Fruit fly (Drosophila melanogaster) whole organism, embryonic: ENCODE results near the gene Cpr11B.

Experiments
- CG10431 ChIP-seq: fragments of 200-800 bp; sonication (Bioruptor generic); optimal IDR thresholded peaks from 3 replicates; lab custom pipeline; 2018; ENCODE audit warnings: missing biosample characterization, mild to moderate bottlenecking, missing genetic modification characterization
- CG12155 ChIP-seq: fragments of 200-800 bp; sonication (Bioruptor generic); optimal IDR thresholded peaks from 3 replicates; lab custom pipeline; 2016; ENCODE audit warnings: missing biosample characterization, missing genetic modification characterization
- CG12391 ChIP-seq: fragments of 200-800 bp; sonication (Bioruptor generic); optimal IDR thresholded peaks from 3 replicates; lab custom pipeline; 2018; ENCODE audit warnings: missing biosample characterization, mild to moderate bottlenecking, missing genetic modification characterization, moderate library complexity
- CG12659 ChIP-seq: fragments of 200-800 bp; sonication (Bioruptor generic); optimal IDR thresholded peaks from 3 replicates; lab custom pipeline; 2017; ENCODE audit warnings: mild to moderate bottlenecking, missing biosample characterization, missing genetic modification reagents, missing genetic modification characterization
- CG13624 ChIP-seq: fragments of 200-800 bp; sonication (Bioruptor generic); optimal IDR thresholded peaks from 2 replicates; lab custom pipeline; 2016; ENCODE audit warnings: missing biosample characterization, missing genetic modification characterization
- CG15011 ChIP-seq: fragments of 200-800 bp; sonication (Bioruptor generic); optimal IDR thresholded peaks from 3 replicates; lab custom pipeline; 2018; ENCODE audit warnings: missing biosample characterization, mild to moderate bottlenecking, missing genetic modification characterization
- CG1529 ChIP-seq: fragments of 200-800 bp; sonication (Bioruptor generic); optimal IDR thresholded peaks from 3 replicates; lab custom pipeline; 2018; ENCODE audit warnings: missing biosample characterization, missing genetic modification characterization
- CG16815 ChIP-seq: fragments of 200-800 bp; sonication (Bioruptor generic); optimal IDR thresholded peaks from 3 replicates; lab custom pipeline; 2017; ENCODE audit warnings: missing biosample characterization, mild to moderate bottlenecking, missing genetic modification characterization
- CG16863 ChIP-seq: fragments of 200-800 bp; sonication (Bioruptor generic); optimal IDR thresholded peaks from 3 replicates; lab custom pipeline; 2016; ENCODE audit warnings: missing biosample characterization, missing genetic modification characterization
- CG17385 ChIP-seq: fragments of 200-800 bp; sonication (Bioruptor generic); optimal IDR thresholded peaks from 3 replicates; lab custom pipeline; 2018; ENCODE audit warnings: missing biosample characterization, mild to moderate bottlenecking, missing genetic modification characterization
- CG1832 ChIP-seq: fragments of 200-800 bp; sonication (Bioruptor generic); optimal IDR thresholded peaks from 2 replicates; lab custom pipeline; 2017; ENCODE audit warnings: missing biosample characterization, mild to moderate bottlenecking, missing genetic modification characterization, inconsistent platforms
- CG18619 ChIP-seq: fragments of 200-800 bp; sonication (Bioruptor generic); optimal IDR thresholded peaks from 3 replicates; lab custom pipeline; 2017; ENCODE audit warnings: missing biosample characterization, mild to moderate bottlenecking, missing genetic modification characterization
- CG2678 ChIP-seq: fragments of 200-800 bp; sonication (Bioruptor generic); optimal IDR thresholded peaks from 3 replicates; lab custom pipeline; 2019; ENCODE audit warnings: missing biosample characterization, mild to moderate bottlenecking, missing genetic modification characterization, moderate library complexity
- CG30403 ChIP-seq: fragments of 200-800 bp; sonication (Bioruptor generic); optimal IDR thresholded peaks from 3 replicates; lab custom pipeline; 2016; ENCODE audit warnings: missing biosample characterization, missing genetic modification characterization
- CG31388 ChIP-seq: fragments of 200-800 bp; sonication (Bioruptor generic); optimal IDR thresholded peaks from 2 replicates; lab custom pipeline; 2016; ENCODE audit warnings: missing biosample characterization, missing genetic modification characterization
- CG33213 ChIP-seq: fragments of 200-800 bp; sonication (Bioruptor generic); optimal IDR thresholded peaks from 3 replicates; lab custom pipeline; 2016; ENCODE audit warnings: missing biosample characterization, missing genetic modification characterization
- CG3995 ChIP-seq: fragments of 200-800 bp; sonication (Bioruptor generic); optimal IDR thresholded peaks from 3 replicates; lab custom pipeline; 2016; ENCODE audit warnings: missing biosample characterization, missing genetic modification characterization
- CG4328 ChIP-seq: fragments of 200-800 bp; sonication (Bioruptor generic); optimal IDR thresholded peaks from 3 replicates; lab custom pipeline; 2017; ENCODE audit warnings: missing biosample characterization, missing genetic modification reagents, missing genetic modification characterization
- CG4424 ChIP-seq: fragments of 200-800 bp; sonication (Bioruptor generic); optimal IDR thresholded peaks from 3 replicates; lab custom pipeline; 2016; ENCODE audit warnings: missing biosample characterization, missing genetic modification characterization
- CG6854 ChIP-seq: fragments of 200-800 bp; sonication (Bioruptor generic); optimal IDR thresholded peaks from 3 replicates; lab custom pipeline; 2017; ENCODE audit warnings: missing biosample characterization, mild to moderate bottlenecking, missing genetic modification characterization
- CG7786 ChIP-seq: fragments of 200-800 bp; sonication (Bioruptor generic); optimal IDR thresholded peaks from 2 replicates; lab custom pipeline; 2016; ENCODE audit warnings: missing biosample characterization, missing genetic modification characterization
- CG7839 ChIP-seq: fragments of 200-800 bp; sonication (Bioruptor generic); optimal IDR thresholded peaks from 3 replicates; lab custom pipeline; 2018; ENCODE audit warnings: missing biosample characterization, mild to moderate bottlenecking, missing genetic modification characterization, moderate library complexity
- Dfd ChIP-seq, 2 experiments: fragments of >200 bp; optimal IDR thresholded peaks; 2 replicates each; lab custom pipeline; 2017; ENCODE audit warnings: missing biosample characterization in 2 of 2, missing genetic modification characterization in 2 of 2
- Ets97D ChIP-seq: fragments of 200-800 bp; sonication (Bioruptor generic); optimal IDR thresholded peaks from 3 replicates; lab custom pipeline; 2016; ENCODE audit warnings: missing biosample characterization, missing genetic modification characterization
- GATAe ChIP-seq: fragments of 200-800 bp; sonication (Bioruptor generic); conservative IDR thresholded peaks from 2 replicates; pipeline ENCODE4 v1.3.6; 2022; ENCODE audit warnings: missing biosample characterization, missing genetic modification characterization
- HmgZ ChIP-seq: fragments of 200-800 bp; sonication (Bioruptor generic); optimal IDR thresholded peaks from 2 replicates; lab custom pipeline; 2018; ENCODE audit warnings: missing biosample characterization, mild to moderate bottlenecking, missing genetic modification characterization
- Hr51 ChIP-seq, 2 experiments: fragments of 200-800 bp; sonication (Bioruptor generic); optimal IDR thresholded peaks; 2 replicates in 1 of 2; 3 replicates in 1 of 2; lab custom pipeline; 2016 to 2018; ENCODE audit warnings: missing biosample characterization in 2 of 2, missing genetic modification characterization in 2 of 2, mild to moderate bottlenecking in 1 of 2, moderate library complexity in 1 of 2
- Lhr ChIP-seq: fragments of 200-800 bp; sonication (Bioruptor generic); optimal IDR thresholded peaks from 3 replicates; lab custom pipeline; 2017; ENCODE audit warnings: mild to moderate bottlenecking, missing biosample characterization, missing genetic modification reagents, missing genetic modification characterization
- Meics ChIP-seq: fragments of 200-800 bp; sonication (Bioruptor generic); optimal IDR thresholded peaks from 2 replicates; lab custom pipeline; 2017; ENCODE audit warnings: missing biosample characterization, mild to moderate bottlenecking, missing genetic modification characterization
- btn ChIP-seq: fragments of 200-800 bp; sonication (Bioruptor generic); optimal IDR thresholded peaks from 2 replicates; lab custom pipeline; 2016; ENCODE audit warnings: missing biosample characterization, missing genetic modification characterization
- caup ChIP-seq: fragments of 200-800 bp; sonication (Bioruptor generic); optimal IDR thresholded peaks from 3 replicates; lab custom pipeline; 2017; ENCODE audit warnings: missing biosample characterization, mild to moderate bottlenecking, missing genetic modification characterization, moderate library complexity; ENCODE audit not compliant: severe bottlenecking
- cg ChIP-seq: fragments of 200-800 bp; sonication (Bioruptor generic); optimal IDR thresholded peaks from 3 replicates; lab custom pipeline; 2019; ENCODE audit warnings: missing biosample characterization, mild to moderate bottlenecking, missing genetic modification characterization, moderate library complexity
- ci ChIP-seq: fragments of 200-800 bp; sonication (Bioruptor generic); IDR thresholded peaks from 3 replicates; pipeline ENCODE4 v1.3.6; 2022; ENCODE audit warnings: missing biosample characterization, missing genetic modification characterization
- crol ChIP-seq: fragments of 200-800 bp; sonication (Bioruptor generic); IDR thresholded peaks from 2 replicates; pipeline ENCODE4 v1.3.6; 2022; ENCODE audit warnings: missing biosample characterization, missing genetic modification characterization
- dpn ChIP-seq, 2 experiments: fragments of 200-800 bp; sonication (Bioruptor generic); optimal IDR thresholded peaks; 3 replicates each; lab custom pipeline; 2016; ENCODE audit warnings: missing biosample characterization in 2 of 2, missing genetic modification characterization in 2 of 2
- eve ChIP-seq, 2 experiments: fragments of >200 bp; optimal IDR thresholded peaks; 2 replicates each; lab custom pipeline; 2017; ENCODE audit warnings: missing biosample characterization in 2 of 2, missing genetic modification characterization in 2 of 2
- ftz-f1 ChIP-seq: fragments of 200-800 bp; sonication (Bioruptor generic); optimal IDR thresholded peaks from 2 replicates; lab custom pipeline; 2016; ENCODE audit warnings: missing biosample characterization, missing genetic modification characterization
- h ChIP-seq: fragments of >200 bp; optimal IDR thresholded peaks from 2 replicates; lab custom pipeline; 2017
- insv ChIP-seq, 2 experiments: fragments of 200-800 bp; sonication (Bioruptor generic); optimal IDR thresholded peaks; 3 replicates each; lab custom pipeline; 2016 to 2018; ENCODE audit warnings: missing biosample characterization in 2 of 2, missing genetic modification characterization in 2 of 2
- ken ChIP-seq: fragments of 200-800 bp; sonication (Bioruptor generic); IDR thresholded peaks from 3 replicates; pipeline ENCODE4 v1.3.6; 2022; ENCODE audit warnings: missing biosample characterization, missing genetic modification characterization
- kni ChIP-seq: fragments of 200-800 bp; sonication (Bioruptor generic); optimal IDR thresholded peaks from 3 replicates; lab custom pipeline; 2017; ENCODE audit warnings: mild to moderate bottlenecking, missing biosample characterization, missing genetic modification reagents, missing genetic modification characterization
- knrl ChIP-seq: fragments of 200-800 bp; sonication (Bioruptor generic); IDR thresholded peaks from 3 replicates; pipeline ENCODE4 v1.3.6; 2022; ENCODE audit warnings: missing biosample characterization, missing genetic modification characterization; ENCODE audit not compliant: partially characterized antibody
- lab ChIP-seq: fragments of 200-800 bp; sonication (Bioruptor generic); optimal IDR thresholded peaks from 3 replicates; lab custom pipeline; 2017; ENCODE audit warnings: missing biosample characterization, missing genetic modification characterization, mild to moderate bottlenecking, moderate library complexity, missing genetic modification reagents
- nerfin-1 ChIP-seq: fragments of 200-800 bp; sonication (Bioruptor generic); optimal IDR thresholded peaks from 3 replicates; lab custom pipeline; 2019; ENCODE audit warnings: missing biosample characterization, mild to moderate bottlenecking, missing genetic modification characterization, moderate library complexity
- pho ChIP-seq: fragments of 200-800 bp; sonication (Bioruptor generic); optimal IDR thresholded peaks from 2 replicates; lab custom pipeline; 2016; ENCODE audit warnings: missing biosample characterization, missing genetic modification characterization
- pum ChIP-seq: fragments of 200-800 bp; sonication (Bioruptor generic); optimal IDR thresholded peaks from 2 replicates; lab custom pipeline; 2016; ENCODE audit warnings: missing biosample characterization, missing genetic modification characterization
- seq ChIP-seq: fragments of 200-800 bp; sonication (Bioruptor generic); IDR thresholded peaks from 2 replicates; pipeline ENCODE4 v1.3.6; 2022; ENCODE audit warnings: missing biosample characterization, missing genetic modification characterization
- sr ChIP-seq: fragments of 200-800 bp; sonication (Bioruptor generic); IDR thresholded peaks from 3 replicates; pipeline ENCODE4 v1.3.6; 2022; ENCODE audit warnings: missing biosample characterization, missing genetic modification characterization
- ssp ChIP-seq: fragments of 200-800 bp; sonication (Bioruptor generic); IDR thresholded peaks from 2 replicates; pipeline ENCODE4 v1.3.6; 2022; ENCODE audit warnings: missing biosample characterization, missing genetic modification characterization
- twi ChIP-seq: fragments of 200-800 bp; optimal IDR thresholded peaks from 2 replicates; lab custom pipeline; 2019; ENCODE audit warnings: missing biosample characterization, mild to moderate bottlenecking, missing genetic modification characterization, moderate library complexity

Cpr11B gene

DNA sequence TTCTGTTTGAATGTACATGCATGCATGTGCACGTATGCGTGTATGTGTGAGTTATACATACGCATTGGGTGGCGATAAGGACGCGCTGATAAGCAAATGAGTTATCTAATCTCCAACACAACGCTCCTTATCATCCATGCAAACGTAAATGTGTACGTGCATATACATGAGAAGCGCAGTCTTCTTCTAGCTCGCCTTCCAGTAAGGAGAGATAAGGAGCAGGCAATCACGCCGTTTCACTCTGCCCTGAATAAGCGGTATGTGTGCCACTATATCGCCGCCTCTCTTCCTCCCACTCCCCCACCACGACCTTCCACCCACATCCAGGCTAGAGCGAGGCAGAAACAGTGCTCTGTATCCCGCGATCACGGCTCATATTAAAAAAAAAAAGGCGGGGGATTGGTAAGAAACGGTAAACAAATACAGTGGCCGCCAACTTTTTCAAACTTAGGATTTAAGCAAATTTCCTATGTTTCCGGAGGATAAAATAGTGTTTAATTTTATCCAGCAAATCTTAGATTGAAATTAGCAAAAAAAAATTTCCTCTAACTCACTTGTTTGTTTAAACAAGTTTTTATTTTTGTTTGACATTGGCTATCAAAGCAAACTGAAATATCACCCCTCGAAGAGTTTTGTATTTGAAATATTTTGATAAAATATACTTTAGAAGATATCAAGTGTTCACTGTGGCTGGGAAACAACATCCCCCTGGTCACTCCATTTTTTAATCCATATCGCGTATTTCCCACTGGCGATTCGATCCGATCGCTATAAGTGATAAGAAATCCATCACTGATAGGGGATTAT is 27.8 kb downstream of the Cpr11B start:
- TF ChIP-seq btn (GFP tag; lab: Kevin White, UChicago) = no peak
- peak; percentile 68 for TF ChIP-seq CG1832
- TF ChIP-seq CG33213 (GFP tag; lab: Kevin White, UChicago) = no peak
- no peak for TF ChIP-seq CG1529 (GFP tag; lab: Kevin White, UChicago)
- peak; percentile 66 for TF ChIP-seq cg
- peak; percentile 15 for TF ChIP-seq caup (GFP tag; lab: Kevin White, UChicago)
- TF ChIP-seq CG12659 (GFP tag; lab: Kevin White, UChicago) = peak; percentile 18
- no peak for TF ChIP-seq CG16863 (GFP tag; lab: Kevin White, UChicago)
- peak; percentile 14 for TF ChIP-seq ftz-f1 (GFP tag; lab: Kevin White, UChicago)
- TF ChIP-seq Dfd (GFP tag; optimal IDR thresholded peaks at IDR 0.05; lab: Kevin White, UChicago) = no peak
- no peak for TF ChIP-seq insv (GFP tag; optimal IDR thresholded peaks at IDR 0.05; lab: Kevin White, UChicago)
- peak; percentile 60 for TF ChIP-seq CG3995 (GFP tag; lab: Kevin White, UChicago)
- peak; percentile 43 for TF ChIP-seq nerfin-1 (tag; lab: Kevin White, UChicago)
- TF ChIP-seq twi (tag; lab: Kevin White, UChicago) = no peak
- TF ChIP-seq ci (GFP tag; lab: Robert Waterston, UW) = peak; percentile 36; the same call in 1 of the 3 replicates
- TF ChIP-seq CG15011 (GFP tag; lab: Kevin White, UChicago) = no peak
- TF ChIP-seq CG30403 (GFP tag; lab: Kevin White, UChicago) = peak; percentile 1
- no peak for TF ChIP-seq pum (GFP tag; lab: Kevin White, UChicago)
- no peak for TF ChIP-seq Ets97D (GFP tag; lab: Kevin White, UChicago)
- TF ChIP-seq CG12155 = no peak
- no peak for TF ChIP-seq CG31388 (GFP tag; lab: Kevin White, UChicago)
- TF ChIP-seq CG13624 (GFP tag; lab: Kevin White, UChicago) = no peak
- no peak for TF ChIP-seq dpn (GFP tag; optimal IDR thresholded peaks at IDR 0.05; lab: Kevin White, UChicago)
- TF ChIP-seq seq (GFP tag; lab: Robert Waterston, UW) = no peak
- peak; percentile 73 for TF ChIP-seq crol (GFP tag; lab: Robert Waterston, UW)
- no peak for TF ChIP-seq knrl (GFP tag; lab: Robert Waterston, UW)
- no peak for TF ChIP-seq CG16815 (GFP tag; lab: Kevin White, UChicago)
- peak; percentile 18 for TF ChIP-seq CG7839 (tag; lab: Kevin White, UChicago)
- no peak for TF ChIP-seq h (lab: Kevin White, UChicago)
- TF ChIP-seq CG12391 = peak; percentile 26
- peak; percentile 18 for TF ChIP-seq CG7786
- TF ChIP-seq ssp (GFP tag; lab: Robert Waterston, UW) = no peak
- TF ChIP-seq Lhr (GFP tag; lab: Kevin White, UChicago) = no peak
- TF ChIP-seq sr (GFP tag; lab: Robert Waterston, UW) = no peak
- peak; percentile 95 for TF ChIP-seq GATAe (GFP tag; lab: Robert Waterston, UW)
- no peak for TF ChIP-seq eve (GFP tag; optimal IDR thresholded peaks at IDR 0.05; lab: Kevin White, UChicago)
- TF ChIP-seq CG10431 (GFP tag; lab: Kevin White, UChicago) = peak; percentile 74
- no peak for TF ChIP-seq CG4328 (GFP tag; lab: Kevin White, UChicago)
- peak; percentile 3 for TF ChIP-seq lab
- no peak for TF ChIP-seq ken
- no peak for TF ChIP-seq CG6854 (GFP tag; lab: Kevin White, UChicago)
- TF ChIP-seq Meics (GFP tag; lab: Kevin White, UChicago) = peak; percentile 35
- TF ChIP-seq CG2678 = peak; percentile 49
- peak; percentile 6 for TF ChIP-seq CG18619 (GFP tag; lab: Kevin White, UChicago)
- TF ChIP-seq Hr51 (GFP tag; optimal IDR thresholded peaks at IDR 0.05; lab: Kevin White, UChicago) = no peak
- TF ChIP-seq kni (GFP tag; lab: Kevin White, UChicago) = no peak
- TF ChIP-seq HmgZ (tag; lab: Kevin White, UChicago) = peak; percentile 13
- peak; percentile 2 for TF ChIP-seq pho (GFP tag; lab: Kevin White, UChicago)
- TF ChIP-seq CG4424 (GFP tag; lab: Kevin White, UChicago) = peak; percentile 23
- peak; percentile 80 for TF ChIP-seq CG17385 (GFP tag; lab: Kevin White, UChicago)
